Worm (Caenorhabditis elegans) whole organism, L3 larva: ENCODE results near the gene srb-3.

Experiments
- ceh-16 ChIP-seq: sonication (generic microtip); optimal IDR thresholded peaks from 2 replicates; lab custom pipeline; 2017; ENCODE audit warnings: missing biosample characterization, missing genetic modification characterization
- daf-12 ChIP-seq: fragments of 150-350 bp; optimal IDR thresholded peaks from 2 replicates; lab custom pipeline; 2014; ENCODE audit warnings: missing biosample characterization, missing genetic modification reagents, missing genetic modification characterization
- nhr-25 ChIP-seq: sonication (generic microtip); optimal IDR thresholded peaks from 2 replicates; lab custom pipeline; 2017; ENCODE audit warnings: missing biosample characterization, missing genetic modification characterization
- nhr-28 ChIP-seq: fragments of 150-350 bp; optimal IDR thresholded peaks from 2 replicates; lab custom pipeline; 2014; ENCODE audit warnings: missing biosample characterization, missing genetic modification characterization
- nhr-67 ChIP-seq: fragments of 150-350 bp; optimal IDR thresholded peaks from 2 replicates; lab custom pipeline; 2014; ENCODE audit warnings: missing biosample characterization, missing genetic modification characterization
- nhr-76 ChIP-seq: fragments of 150-350 bp; sonication (generic microtip); optimal IDR thresholded peaks from 5 replicates; lab custom pipeline; 2014; ENCODE audit warnings: missing biosample characterization, missing genetic modification characterization
- pha-4 ChIP-seq: fragments of 150-350 bp; optimal IDR thresholded peaks from 2 replicates; lab custom pipeline; 2014; ENCODE audit warnings: missing biosample characterization, missing genetic modification reagents, missing genetic modification characterization
- unc-39 ChIP-seq: sonication (generic microtip); optimal IDR thresholded peaks from 4 replicates; lab custom pipeline; 2017; ENCODE audit warnings: missing biosample characterization, missing genetic modification characterization
- ztf-11 ChIP-seq: fragments of 150-350 bp; optimal IDR thresholded peaks from 2 replicates; lab custom pipeline; 2014; ENCODE audit warnings: missing biosample characterization, missing genetic modification characterization

DNA sequence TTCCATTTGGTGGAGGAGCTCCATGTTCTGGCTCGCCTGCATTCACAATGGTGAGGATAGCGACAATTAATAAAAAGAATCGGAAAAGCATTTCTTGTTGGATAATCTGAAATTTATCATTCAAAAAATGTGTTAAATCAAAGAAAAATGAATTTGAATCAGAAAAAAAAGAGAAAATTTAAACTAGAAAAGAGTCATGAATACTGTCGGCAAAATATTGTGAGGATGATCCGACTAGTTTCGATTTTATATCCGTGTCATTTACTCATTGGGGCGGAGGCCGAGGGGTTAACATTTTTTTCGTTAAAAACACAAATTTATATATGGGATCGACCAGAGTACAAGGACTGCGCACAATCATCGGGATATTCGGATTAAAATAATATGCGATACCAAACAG is 11.3 kb upstream of the srb-3 start, which contains the start of gene C27D6.12:
- TF ChIP-seq ztf-11 (tag; lab: Kevin White, UChicago) (no peak), nhr-28 (no peak), pha-4 (tag; lab: Kevin White, UChicago) (no peak), nhr-67 (no peak), ceh-16 (no peak), nhr-25 (tag; lab: Kevin White, UChicago) (no peak), nhr-76 (tag; lab: Kevin White, UChicago) (no peak), unc-39 (no peak), daf-12 (tag; lab: Kevin White, UChicago) (no peak)
